Worm (Caenorhabditis elegans): ENCODE data around the gene Y67D8B.3.
"Not testable (repeated sequence)": the region's sequence is repeated elsewhere in the genome, so short reads cannot be mapped to it uniquely, and the experiment has no call there.

Y67D8B.3 gene

DNA sequence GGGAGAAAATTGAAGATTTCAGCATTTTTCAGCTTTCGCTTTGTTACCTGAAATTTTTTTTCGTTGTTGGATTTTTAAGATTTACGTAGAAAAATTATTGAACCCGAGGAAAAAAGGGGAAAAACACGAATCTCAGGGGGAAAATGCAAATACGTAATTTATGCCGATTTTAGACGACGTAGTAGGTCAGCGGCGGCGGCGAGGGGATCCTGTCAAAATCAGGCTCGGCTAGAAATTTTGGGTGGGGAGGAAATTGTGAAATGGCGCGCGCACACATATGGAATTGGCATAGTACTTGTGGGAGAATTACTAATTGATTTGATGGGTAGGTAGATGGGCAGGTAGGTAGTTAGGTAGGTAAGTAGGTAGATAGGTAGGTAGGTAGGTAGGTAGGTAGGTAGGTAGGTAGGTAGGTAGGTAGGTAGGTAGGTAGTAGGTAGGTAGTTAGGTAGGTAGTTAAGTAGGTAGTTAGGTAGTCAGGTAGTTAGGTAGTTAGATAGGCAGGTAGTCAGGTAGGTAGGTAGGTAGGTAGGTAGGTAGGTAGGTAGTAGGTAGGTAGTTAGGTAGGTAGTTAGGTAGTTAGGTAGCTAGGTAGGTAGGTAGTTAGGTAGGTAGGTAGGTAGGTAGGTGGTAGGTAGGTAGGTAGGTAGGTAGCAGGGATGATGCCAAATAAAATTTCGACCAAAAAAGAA is 25.8 kb downstream of the Y67D8B.3 start, which contains the start of gene nlp-81:
Gene nlp-81 (minus strand): TSS at position 51 of the 692 bp plus-strand sequence.
- 0 out of 2 replicates have a peak, but pooled peaks have one; percentile 9 for TF ChIP-seq unc-3 (GFP tag; conservative IDR thresholded peaks at IDR 0.05)
- no peak for TF ChIP-seq unc-3 (tag; optimal IDR thresholded peaks at IDR 0.05)
- TF ChIP-seq nhr-11 (tag; optimal IDR thresholded peaks at IDR 0.05): no peak

DNA sequence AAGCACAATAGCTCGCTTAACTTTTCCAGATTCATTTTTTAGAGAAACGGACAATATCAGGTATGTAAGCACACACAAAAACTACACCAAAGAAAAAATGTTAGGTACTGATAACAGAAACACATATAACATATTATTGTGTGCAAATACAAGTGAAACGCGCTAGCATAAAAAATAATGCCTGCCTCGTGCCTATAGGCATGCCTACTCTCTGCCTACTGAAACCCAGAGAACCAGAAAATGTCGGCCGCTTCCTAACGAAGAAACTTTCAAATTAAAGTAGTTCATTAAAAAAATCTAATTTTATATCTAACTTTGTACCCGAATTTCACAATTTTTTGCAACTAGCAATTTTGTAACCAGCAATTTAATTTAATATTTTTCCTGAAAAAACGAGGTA is 29.5 kb downstream of the Y67D8B.3 start, which contains the start of gene Y67D8B.1:
Gene Y67D8B.1 (minus strand): TSS at position 101 of the 400 bp plus-strand sequence.
- TF ChIP-seq hlh-8, sox-4, ahr-1 (tag; optimal IDR thresholded peaks at IDR 0.05): not testable (repeated sequence)

DNA sequence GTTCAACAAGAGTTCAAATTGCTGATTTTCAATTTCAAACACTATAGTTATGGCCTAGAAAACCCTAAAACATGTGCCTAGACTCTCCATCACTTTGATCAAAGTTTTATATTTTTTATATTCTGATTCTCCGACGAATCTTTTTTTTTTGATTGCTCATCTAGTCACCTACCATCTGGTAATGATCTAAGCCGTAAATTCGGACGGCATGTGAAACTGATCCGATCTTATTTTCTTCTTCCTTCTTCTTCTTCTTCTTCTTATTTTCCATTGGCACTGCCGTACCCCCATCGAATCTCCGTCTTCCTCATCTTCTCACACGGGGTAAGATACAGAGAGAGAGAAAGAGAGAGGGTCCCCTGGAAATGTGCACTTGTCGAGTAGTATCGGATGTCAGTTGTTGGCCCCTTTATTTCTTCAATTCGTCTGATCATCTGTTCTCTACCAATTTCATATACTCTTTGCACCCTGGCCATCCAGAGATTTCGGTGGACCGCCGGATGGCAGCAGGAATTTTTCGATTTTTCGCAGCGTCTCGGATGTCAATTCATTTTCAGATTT is 33.3 kb downstream of the Y67D8B.3 start:
- TF ChIP-seq hlh-13 (GFP tag; optimal IDR thresholded peaks at IDR 0.05) (no peak), pha-4 (tag; optimal IDR thresholded peaks at IDR 0.05) (no peak), ceh-19 (GFP tag; optimal IDR thresholded peaks at IDR 0.05) (no peak), sox-2 (GFP tag; IDR thresholded peaks at IDR 0.05) (no peak), hlh-8 (tag; optimal IDR thresholded peaks at IDR 0.05) (peak; percentile 74), hlh-30 (tag; optimal IDR thresholded peaks at IDR 0.05; ENCODE audit: insufficient read depth) (no peak), ceh-34 (tag; optimal IDR thresholded peaks at IDR 0.05) (peak; percentile 90), ceh-18 (tag; optimal IDR thresholded peaks at IDR 0.05) (peak; percentile 59), hlh-6 (tag; optimal IDR thresholded peaks at IDR 0.05) (no peak), nfya-1 (tag; optimal IDR thresholded peaks at IDR 0.05) (peak; percentile 35), ceh-31 (tag; optimal IDR thresholded peaks at IDR 0.05) (peak; percentile 10), tbx-2 (tag; optimal IDR thresholded peaks at IDR 0.05) (peak; percentile 3), unc-55 (GFP tag; optimal IDR thresholded peaks at IDR 0.05) (peak; percentile 73), Y22D7AL.16 (tag; optimal IDR thresholded peaks at IDR 0.05) (no peak), zip-5 (tag; optimal IDR thresholded peaks at IDR 0.05) (no peak), pha-2 (tag; optimal IDR thresholded peaks at IDR 0.05) (no peak), fkh-10 (GFP tag; optimal IDR thresholded peaks at IDR 0.05) (no peak), rnt-1 (tag; optimal IDR thresholded peaks at IDR 0.05) (no peak)

DNA sequence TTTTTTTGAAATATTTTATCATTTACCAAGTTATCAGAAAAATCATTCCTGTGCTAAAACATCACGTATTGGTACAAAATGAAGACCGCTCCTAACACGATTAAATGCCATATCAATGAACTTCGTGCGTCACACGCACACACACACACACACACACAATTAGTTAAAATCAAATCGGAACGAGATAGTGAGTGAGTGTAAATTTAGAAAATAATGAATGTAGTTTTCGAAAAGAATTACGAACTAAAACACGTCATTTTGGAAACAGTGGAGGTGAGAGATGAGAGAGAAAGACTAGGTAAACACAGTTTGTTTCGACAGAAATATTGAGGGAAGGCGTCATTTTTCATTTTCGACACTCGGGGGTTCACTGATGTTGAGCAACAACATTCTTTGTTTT is 35.1 kb downstream of the Y67D8B.3 start:
- no peak for TF ChIP-seq lim-6 (tag; optimal IDR thresholded peaks at IDR 0.05)
- no peak for TF ChIP-seq ama-1 (optimal IDR thresholded peaks at IDR 0.05)
- TF ChIP-seq npax-4 (tag; optimal IDR thresholded peaks at IDR 0.05): no peak

DNA sequence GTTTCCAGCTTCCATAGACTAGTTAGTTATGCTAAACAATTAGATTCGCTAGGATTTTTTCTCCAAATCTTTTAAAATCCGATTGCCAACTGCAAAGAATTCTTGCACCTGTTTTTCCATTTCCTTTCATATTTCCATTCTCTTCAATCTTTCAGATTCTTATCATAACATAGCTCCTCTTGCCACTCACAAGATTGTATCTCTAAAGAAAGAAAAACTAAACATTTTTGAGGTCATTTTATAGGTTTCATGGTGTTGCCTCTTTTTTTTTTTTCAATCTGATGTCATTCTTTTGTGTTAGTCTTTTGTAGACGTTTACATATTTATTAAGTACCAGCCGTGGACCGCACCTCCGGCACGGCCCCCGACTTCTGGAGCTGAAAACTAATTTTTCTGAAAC is 36.6 kb downstream of the Y67D8B.3 start:
- TF ChIP-seq fkh-10 (GFP tag; optimal IDR thresholded peaks at IDR 0.05) (no peak), ceh-18 (tag; optimal IDR thresholded peaks at IDR 0.05) (no peak)

DNA sequence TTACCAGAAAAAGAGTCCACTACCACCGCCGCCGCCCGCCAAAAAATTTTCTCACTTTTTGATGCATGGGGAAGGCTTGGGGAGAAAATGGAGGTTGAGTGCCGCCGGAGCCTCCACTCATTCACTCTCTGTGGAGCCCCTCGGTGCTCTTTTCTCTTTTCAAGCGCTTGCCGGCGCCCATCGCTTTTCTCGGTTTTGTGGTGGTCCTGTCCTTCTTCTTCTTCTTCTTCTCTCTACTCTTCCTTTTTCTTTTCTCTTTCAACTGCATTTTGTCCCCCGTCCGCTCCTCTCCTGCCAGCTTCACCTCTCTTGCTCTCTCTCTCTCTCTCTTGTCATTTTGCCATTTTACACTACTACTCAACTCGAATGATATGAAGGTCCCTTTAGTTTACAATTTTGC is 38.4 kb downstream of the Y67D8B.3 start:
- TF ChIP-seq pag-3 (tag; optimal IDR thresholded peaks at IDR 0.05; ENCODE audit: borderline replicate concordance): no peak
- peak; percentile 16 for TF ChIP-seq ceh-14 (tag; optimal IDR thresholded peaks at IDR 0.05)
- no peak for TF ChIP-seq ama-1 (optimal IDR thresholded peaks at IDR 0.05)
- peak; percentile 71 for TF ChIP-seq unc-55 (GFP tag; optimal IDR thresholded peaks at IDR 0.05)
- TF ChIP-seq nfya-1 (tag; optimal IDR thresholded peaks at IDR 0.05): peak; percentile 7
- TF ChIP-seq ceh-18 (tag; optimal IDR thresholded peaks at IDR 0.05): peak; percentile 64
- peak; percentile 1 for TF ChIP-seq unc-42 (tag; optimal IDR thresholded peaks at IDR 0.05)
- peak; percentile 11 for TF ChIP-seq ceh-31 (tag; optimal IDR thresholded peaks at IDR 0.05)
- TF ChIP-seq ceh-48 (tag; optimal IDR thresholded peaks at IDR 0.05): no peak
- TF ChIP-seq ceh-34 (tag; optimal IDR thresholded peaks at IDR 0.05): peak; percentile 39
- TF ChIP-seq rnt-1 (tag; optimal IDR thresholded peaks at IDR 0.05): peak; percentile 25

Data from whole organism, late embryonic.